Worm (Caenorhabditis elegans) whole organism, L1 larva: ENCODE data around the gene act-2.
"Not testable (repeated sequence)": the region's sequence is repeated elsewhere in the genome, so short reads cannot be mapped to it uniquely, and the experiment has no call there.

Experiments
- C04F5.9 ChIP-seq: sonication (generic microtip); optimal IDR thresholded peaks from 2 replicates; lab custom pipeline; 2016; ENCODE audit warnings: missing genetic modification characterization, missing compliant biosample characterization
- F16B12.6 ChIP-seq: fragments of 150-350 bp; optimal IDR thresholded peaks from 2 replicates; lab custom pipeline; 2014; ENCODE audit warnings: missing biosample characterization, missing genetic modification characterization
- Y116A8C.19 ChIP-seq: sonication (generic microtip); optimal IDR thresholded peaks from 2 replicates; lab custom pipeline; 2016; ENCODE audit warnings: missing compliant biosample characterization, missing genetic modification characterization, borderline replicate concordance
- aha-1 ChIP-seq: fragments of 150-350 bp; optimal IDR thresholded peaks from 2 replicates; lab custom pipeline; 2014; ENCODE audit warnings: missing biosample characterization, missing genetic modification characterization
- ama-1 ChIP-seq: fragments of 150-350 bp; optimal IDR thresholded peaks from 2 replicates; lab custom pipeline; 2014
- blmp-1 ChIP-seq: fragments of 150-350 bp; optimal IDR thresholded peaks from 2 replicates; lab custom pipeline; 2014; ENCODE audit warnings: missing biosample characterization, missing genetic modification characterization
- ceh-63 ChIP-seq: fragments of 200-800 bp; sonication (Bioruptor generic); optimal IDR thresholded peaks from 2 replicates; lab custom pipeline; 2018; ENCODE audit warnings: mild to moderate bottlenecking, missing genetic modification characterization, missing compliant biosample characterization
- ceh-82 ChIP-seq, 3 experiments: fragments of 150-350 bp in 1 of 3; sonication (generic microtip) in 2 of 3; optimal IDR thresholded peaks; 2 replicates each; lab custom pipeline; 2014 to 2017; ENCODE audit warnings: missing biosample characterization in 3 of 3, missing genetic modification characterization in 3 of 3
- ceh-90 ChIP-seq: sonication (generic microtip); optimal IDR thresholded peaks from 2 replicates; lab custom pipeline; 2016; ENCODE audit warnings: missing genetic modification characterization, missing compliant biosample characterization
- ces-1 ChIP-seq: fragments of 150-350 bp; optimal IDR thresholded peaks from 2 replicates; lab custom pipeline; 2014; ENCODE audit warnings: missing biosample characterization, missing genetic modification reagents, missing genetic modification characterization
- dpl-1 ChIP-seq, 3 experiments: fragments of 150-350 bp in 2 of 3; sonication (generic microtip) in 1 of 3; optimal IDR thresholded peaks; 2 replicates each; lab custom pipeline; 2014 to 2017; ENCODE audit warnings: missing biosample characterization in 3 of 3, missing genetic modification characterization in 3 of 3, missing genetic modification reagents in 3 of 3
- dsc-1 ChIP-seq: sonication (generic microtip); optimal IDR thresholded peaks from 2 replicates; lab custom pipeline; 2016; ENCODE audit warnings: mild to moderate bottlenecking, missing genetic modification characterization, missing compliant biosample characterization
- egl-13 ChIP-seq: sonication (generic microtip); optimal IDR thresholded peaks from 2 replicates; lab custom pipeline; 2016; ENCODE audit warnings: missing genotype, missing genetic modification reagents, missing genetic modification characterization, missing compliant biosample characterization
- elt-2 ChIP-seq: sonication (generic microtip); optimal IDR thresholded peaks from 2 replicates; lab custom pipeline; 2016; ENCODE audit warnings: missing genetic modification characterization, mild to moderate bottlenecking, inconsistent platforms, missing compliant biosample characterization, missing genetic modification reagents
- elt-3 ChIP-seq, 6 experiments: fragments of 150-350 bp in 1 of 6; sonication (generic microtip); optimal IDR thresholded peaks; 2 replicates each; lab custom pipeline; 2017 to 2018; ENCODE audit warnings: missing biosample characterization in 6 of 6, missing genetic modification characterization in 6 of 6, inconsistent platforms in 1 of 6
- ets-5 ChIP-seq: fragments of 200-800 bp; sonication (Bioruptor generic); IDR thresholded peaks from 2 replicates; pipeline ENCODE4 v1.3.6; 2022; ENCODE audit warnings: missing genetic modification characterization, missing compliant biosample characterization
- hlh-17 ChIP-seq: fragments of 200-800 bp; sonication (Bioruptor generic); optimal IDR thresholded peaks from 2 replicates; lab custom pipeline; 2018; ENCODE audit warnings: missing genetic modification characterization, mild to moderate bottlenecking, missing compliant biosample characterization, moderate library complexity, borderline replicate concordance
- hpl-2 ChIP-seq: fragments of 150-350 bp; optimal IDR thresholded peaks from 2 replicates; lab custom pipeline; 2014; ENCODE audit warnings: missing biosample characterization, missing genetic modification reagents, missing genetic modification characterization
- irx-1 ChIP-seq: sonication (generic microtip); optimal IDR thresholded peaks from 2 replicates; lab custom pipeline; 2016; ENCODE audit warnings: missing genetic modification characterization, missing compliant biosample characterization
- isw-1 ChIP-seq: fragments of 200-800 bp; sonication (Bioruptor generic); IDR thresholded peaks from 2 replicates; pipeline ENCODE4 v1.3.6; 2022; ENCODE audit warnings: missing genetic modification characterization, missing compliant biosample characterization
- jun-1 ChIP-seq: fragments of 150-350 bp; optimal IDR thresholded peaks from 2 replicates; lab custom pipeline; 2014; ENCODE audit warnings: missing biosample characterization, missing genetic modification reagents, missing genetic modification characterization
- lin-39 ChIP-seq: fragments of 150-350 bp; optimal IDR thresholded peaks from 2 replicates; lab custom pipeline; 2014; ENCODE audit warnings: missing biosample characterization, missing genetic modification reagents, missing genetic modification characterization
- lir-3 ChIP-seq: sonication (generic microtip); optimal IDR thresholded peaks from 2 replicates; lab custom pipeline; 2016; ENCODE audit warnings: mild to moderate bottlenecking, missing genetic modification characterization, moderate library complexity, missing compliant biosample characterization; ENCODE audit not compliant: poor library complexity
- lsy-2 ChIP-seq, 2 experiments: fragments of 150-350 bp; optimal IDR thresholded peaks; 2 replicates each; lab custom pipeline; 2014; ENCODE audit warnings: missing biosample characterization in 2 of 2, missing genetic modification characterization in 2 of 2
- mef-2 ChIP-seq: fragments of 150-350 bp; optimal IDR thresholded peaks from 2 replicates; lab custom pipeline; 2014; ENCODE audit warnings: missing biosample characterization, missing genetic modification characterization
- nhr-11 ChIP-seq: fragments of 150-350 bp; optimal IDR thresholded peaks from 2 replicates; lab custom pipeline; 2014; ENCODE audit warnings: missing biosample characterization, missing genetic modification characterization
- nhr-19 ChIP-seq: fragments of 200-800 bp; sonication (Bioruptor generic); conservative IDR thresholded peaks from 2 replicates; pipeline ENCODE4 v1.3.6; 2022; ENCODE audit warnings: missing genetic modification characterization, missing compliant biosample characterization
- nhr-20 ChIP-seq: sonication (generic microtip); optimal IDR thresholded peaks from 2 replicates; lab custom pipeline; 2016; ENCODE audit warnings: mild to moderate bottlenecking, missing genetic modification characterization, missing compliant biosample characterization
- nhr-71 ChIP-seq: sonication (generic microtip); optimal IDR thresholded peaks from 2 replicates; lab custom pipeline; 2016; ENCODE audit warnings: mild to moderate bottlenecking, missing genetic modification characterization, moderate library complexity, missing compliant biosample characterization
- nhr-77 ChIP-seq: fragments of 150-350 bp; optimal IDR thresholded peaks from 2 replicates; lab custom pipeline; 2014; ENCODE audit warnings: missing biosample characterization, missing genetic modification characterization
- nhr-85 ChIP-seq: sonication (generic microtip); peaks from one replicate; lab custom pipeline; 2016; ENCODE audit warnings: missing genetic modification characterization, inconsistent platforms, missing compliant biosample characterization
- nhr-90 ChIP-seq: sonication (generic microtip); optimal IDR thresholded peaks from 2 replicates; lab custom pipeline; 2016; ENCODE audit warnings: mild to moderate bottlenecking, missing genetic modification characterization, missing compliant biosample characterization; ENCODE audit not compliant: poor library complexity
- pag-3 ChIP-seq: sonication (generic microtip); optimal IDR thresholded peaks from 2 replicates; lab custom pipeline; 2017; ENCODE audit warnings: missing genetic modification characterization, mild to moderate bottlenecking, missing compliant biosample characterization, antibody characterized with exemption, borderline replicate concordance; ENCODE audit not compliant: insufficient read depth
- pqm-1 ChIP-seq: sonication (generic microtip); optimal IDR thresholded peaks from 3 replicates; lab custom pipeline; 2017; ENCODE audit warnings: missing biosample characterization, missing genetic modification characterization
- snpc-4 ChIP-seq: fragments of 150-350 bp; optimal IDR thresholded peaks from 2 replicates; lab custom pipeline; 2014; ENCODE audit warnings: missing biosample characterization, missing genetic modification characterization
- snu-23 ChIP-seq: sonication (generic microtip); optimal IDR thresholded peaks from 2 replicates; lab custom pipeline; 2016; ENCODE audit warnings: missing genetic modification characterization, missing compliant biosample characterization
- sup-37 ChIP-seq: fragments of 200-800 bp; sonication (Bioruptor generic); optimal IDR thresholded peaks from 2 replicates; lab custom pipeline; 2018; ENCODE audit warnings: mild to moderate bottlenecking, missing genetic modification characterization, missing compliant biosample characterization
- swsn-7 ChIP-seq: sonication (generic microtip); optimal IDR thresholded peaks from 2 replicates; lab custom pipeline; 2016; ENCODE audit warnings: missing genetic modification characterization, missing compliant biosample characterization
- tbx-2 ChIP-seq: sonication (generic microtip); optimal IDR thresholded peaks from 2 replicates; lab custom pipeline; 2016; ENCODE audit warnings: missing genetic modification characterization, missing compliant biosample characterization
- tlp-1 ChIP-seq: fragments of 150-350 bp; optimal IDR thresholded peaks from 2 replicates; lab custom pipeline; 2014; ENCODE audit warnings: missing biosample characterization, missing genetic modification characterization
- unc-30 ChIP-seq: sonication (generic microtip); optimal IDR thresholded peaks from 2 replicates; lab custom pipeline; 2017; ENCODE audit warnings: missing biosample characterization, missing genetic modification characterization
- unc-62 ChIP-seq: fragments of 150-350 bp; optimal IDR thresholded peaks from 2 replicates; lab custom pipeline; 2014; ENCODE audit warnings: missing biosample characterization, missing genetic modification reagents, missing genetic modification characterization
- unc-86 ChIP-seq: sonication (generic microtip); optimal IDR thresholded peaks from 2 replicates; lab custom pipeline; 2016; ENCODE audit warnings: missing genetic modification characterization, missing compliant biosample characterization
- vab-15 ChIP-seq: sonication (generic microtip); optimal IDR thresholded peaks from 2 replicates; lab custom pipeline; 2017; ENCODE audit warnings: missing genotype, mild to moderate bottlenecking, missing genetic modification characterization, missing compliant biosample characterization
- ztf-4 ChIP-seq: fragments of 150-350 bp; optimal IDR thresholded peaks from 2 replicates; lab custom pipeline; 2014; ENCODE audit warnings: missing biosample characterization, missing genetic modification characterization

The act-2 gene

DNA sequence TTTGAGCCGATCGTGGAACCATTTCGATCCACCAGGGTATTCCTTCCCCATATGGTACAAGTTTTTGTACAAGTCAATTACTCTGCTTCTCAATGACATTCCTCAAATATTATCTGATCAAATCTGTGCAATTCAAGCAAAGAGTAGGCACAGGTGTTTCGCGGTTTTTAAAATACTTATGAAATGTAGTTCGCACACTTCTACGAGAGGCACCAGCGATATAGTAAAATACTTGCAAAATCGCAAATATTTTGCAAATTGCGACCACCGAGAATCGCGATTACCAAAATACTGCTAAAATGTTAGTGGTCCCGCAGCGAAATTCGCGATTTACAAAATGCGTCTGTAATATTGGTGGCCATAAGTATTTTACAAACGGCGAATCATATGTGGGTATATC is 31.7 kb upstream of the act-2 start, which contains the start of gene Y42A5A.5:
TSS of gene Y42A5A.5 (minus strand) at position 101 of the 400 bp plus-strand sequence.
- TF ChIP-seq hlh-17 (GFP tag; lab: Kevin White, UChicago); elt-3 (tag; optimal IDR thresholded peaks at IDR 0.05; lab: Kevin White, UChicago); vab-15: not testable (repeated sequence)

DNA sequence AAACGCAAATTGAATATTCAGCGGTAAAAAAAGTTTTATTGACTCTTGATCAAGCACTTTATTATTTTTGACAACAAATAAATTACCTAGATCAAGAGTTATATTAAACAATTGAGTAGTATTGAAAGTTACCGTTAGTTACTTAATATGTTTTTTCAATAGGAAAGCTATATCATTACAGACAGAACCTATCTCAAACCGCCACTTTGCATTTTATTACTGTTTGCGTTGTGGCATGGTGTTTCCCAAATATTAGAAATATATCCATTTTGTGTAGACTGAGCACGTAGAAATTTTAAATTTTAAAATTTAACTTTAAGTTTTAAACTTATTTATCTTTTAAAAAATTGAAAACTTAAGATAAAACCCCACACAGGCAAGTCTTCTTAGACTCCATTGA is 26.5 kb upstream of the act-2 start:
- TF ChIP-seq nhr-20 (tag; lab: Kevin White, UChicago) (no peak), ets-5 (GFP tag; lab: Robert Waterston, UW) (no peak), aha-1 (tag; lab: Kevin White, UChicago) (no peak), snpc-4 (no peak), C04F5.9 (no peak), lin-39 (tag; lab: Kevin White, UChicago) (no peak), sup-37 (GFP tag; lab: Kevin White, UChicago) (no peak), tlp-1 (tag; lab: Kevin White, UChicago) (no peak), irx-1 (tag; lab: Kevin White, UChicago) (no peak), tbx-2 (no peak), ces-1 (GFP tag; lab: Kevin White, UChicago) (no peak), dsc-1 (tag; lab: Kevin White, UChicago) (no peak), snu-23 (GFP tag; lab: Kevin White, UChicago) (no peak), unc-62 (GFP tag; lab: Kevin White, UChicago) (no peak), Y116A8C.19 (no peak), pqm-1 (tag; lab: Kevin White, UChicago) (no peak), ama-1 (no peak), ceh-82 (tag; optimal IDR thresholded peaks at IDR 0.05; lab: Kevin White, UChicago) (no peak), mef-2 (tag; lab: Kevin White, UChicago) (no peak)
- TF ChIP-seq, all 84 proteins: peak for 0

DNA sequence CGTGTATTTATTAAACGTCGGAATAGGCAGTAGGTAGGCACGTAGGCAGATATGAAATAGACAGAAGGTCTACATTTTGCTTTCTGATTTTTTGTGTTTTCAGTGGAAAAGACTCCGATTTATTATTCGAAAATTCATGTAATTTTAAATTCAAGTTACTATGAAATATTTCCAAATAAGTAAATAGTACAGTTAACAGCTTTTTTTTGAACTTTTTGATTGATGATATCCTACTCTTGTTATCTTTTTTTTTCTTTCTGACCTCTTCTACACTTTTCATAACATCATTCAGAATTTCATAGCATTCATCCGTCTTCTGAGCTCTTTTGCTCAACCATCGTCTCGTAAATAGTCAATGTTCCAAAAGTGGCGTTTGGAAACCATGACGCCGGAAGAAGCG is 20.6 kb upstream of the act-2 start, which contains the start of gene cdkl-1:
TSS of gene cdkl-1 (plus strand) at position 301 of the 400 bp plus-strand sequence.
- TF ChIP-seq nhr-85 (tag; lab: Kevin White, UChicago) = no peak
- TF ChIP-seq lsy-2 (tag; optimal IDR thresholded peaks at IDR 0.05; lab: Kevin White, UChicago) = no peak
- no peak for TF ChIP-seq elt-2 (tag; lab: Kevin White, UChicago)

DNA sequence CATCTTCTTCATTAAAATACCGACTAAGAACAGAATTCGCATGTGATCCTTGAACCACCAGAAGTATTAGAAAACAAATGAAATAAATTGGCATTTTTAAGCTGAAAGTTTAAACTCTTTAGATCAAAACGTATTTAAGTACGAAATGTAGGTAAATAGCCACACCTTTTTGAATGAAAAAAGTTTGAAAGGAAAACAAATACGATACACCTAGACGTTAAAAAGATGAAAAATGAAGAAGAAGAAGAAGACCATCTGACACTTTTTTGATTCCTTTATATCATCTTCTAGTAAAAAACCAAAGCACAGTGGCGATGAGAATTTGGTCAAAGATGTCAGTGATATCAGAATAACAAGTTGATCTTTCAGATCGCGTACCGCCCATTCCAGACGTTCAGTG is 17.9 kb upstream of the act-2 start, which contains the start of gene Y42A5A.3:
TSS of gene Y42A5A.3 (minus strand) at position 101 of the 400 bp plus-strand sequence.
- no peak for TF ChIP-seq ceh-90 (tag; lab: Kevin White, UChicago)
- TF ChIP-seq elt-3 (tag; optimal IDR thresholded peaks at IDR 0.05; lab: Kevin White, UChicago) = peak in 1 of 6 experiments; percentile 21
- TF ChIP-seq blmp-1 = peak; percentile 5
- no peak for TF ChIP-seq unc-30 (tag; lab: Kevin White, UChicago)
- no peak for TF ChIP-seq nhr-11 (tag; lab: Kevin White, UChicago)
- no peak for TF ChIP-seq F16B12.6 (tag; lab: Kevin White, UChicago)
- TF ChIP-seq nhr-19 (GFP tag; lab: Robert Waterston, UW) = no peak

DNA sequence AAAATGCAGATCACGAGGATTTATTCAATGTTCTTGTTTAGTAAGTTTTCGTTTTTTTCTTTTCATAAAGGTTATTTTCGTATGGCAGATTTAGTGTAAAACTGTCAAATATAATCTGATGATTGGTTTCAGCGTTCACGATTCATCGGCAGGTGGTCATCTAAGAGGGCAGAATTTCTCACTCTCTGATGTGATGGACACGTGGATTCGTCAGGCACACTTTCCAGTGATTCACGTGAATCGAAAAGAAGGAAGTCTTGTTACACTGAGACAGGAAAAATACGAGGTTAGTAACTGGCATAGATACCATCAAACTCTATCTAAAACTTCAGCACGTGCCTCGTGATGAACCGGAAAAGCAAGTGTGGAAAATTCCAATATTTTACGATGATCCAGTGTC is 16.7 kb upstream of the act-2 start:
- TF ChIP-seq isw-1 (GFP tag; lab: Robert Waterston, UW) (no peak), tbx-2 (peak; percentile 24), pqm-1 (tag; lab: Kevin White, UChicago) (no peak), egl-13 (tag; lab: Kevin White, UChicago) (no peak), ceh-63 (GFP tag; lab: Kevin White, UChicago) (no peak), Y116A8C.19 (no peak), lin-39 (tag; lab: Kevin White, UChicago) (no peak), lir-3 (no peak), nhr-77 (tag; lab: Kevin White, UChicago) (no peak), unc-86 (tag; lab: Kevin White, UChicago) (no peak), nhr-85 (tag; lab: Kevin White, UChicago) (peak; percentile 81), dpl-1 (GFP tag; optimal IDR thresholded peaks at IDR 0.05; lab: Kevin White, UChicago) (no peak), pag-3 (tag; lab: Kevin White, UChicago) (no peak), nhr-71 (peak; percentile 3), swsn-7 (tag; lab: Kevin White, UChicago) (no peak), dsc-1 (tag; lab: Kevin White, UChicago) (no peak), snu-23 (GFP tag; lab: Kevin White, UChicago) (no peak), hpl-2 (no peak), lsy-2 (tag; optimal IDR thresholded peaks at IDR 0.05; lab: Kevin White, UChicago) (no peak), ztf-4 (no peak), vab-15 (no peak), ama-1 (no peak), jun-1 (tag; lab: Kevin White, UChicago) (no peak), nhr-90 (tag; lab: Kevin White, UChicago) (no peak)
